Worm (Caenorhabditis elegans): ENCODE data around the gene F11A5.5.

- TF ChIP-seq rnt-1 (tag; optimal IDR thresholded peaks at IDR 0.05) (no peak), ama-1 (optimal IDR thresholded peaks at IDR 0.05) (no peak), unc-86 (tag; optimal IDR thresholded peaks at IDR 0.05) (no peak), dpl-1 (GFP tag; optimal IDR thresholded peaks at IDR 0.05) (no peak), skn-1 (tag; optimal IDR thresholded peaks at IDR 0.05) (no peak), lsy-2 (tag; optimal IDR thresholded peaks at IDR 0.05) (no peak), ceh-82 (tag; optimal IDR thresholded peaks at IDR 0.05) (no peak), lin-13 (GFP tag; optimal IDR thresholded peaks at IDR 0.05) (no peak), nhr-77 (tag; optimal IDR thresholded peaks at IDR 0.05) (no peak), ztf-11 (tag; optimal IDR thresholded peaks at IDR 0.05) (no peak)
Measured at ce11 chrV:16204888-16205287, 6.8 kb downstream of the F11A5.5 start, which contains the start of gene irld-26.

Measured in whole organism, L1 larva.